Fruit fly (Drosophila melanogaster) whole organism, embryonic: Measurements from ENCODE around the gene hiro.

Source experiments
- Bdp1 ChIP-seq: fragments of 200-800 bp; sonication (Bioruptor generic); optimal IDR thresholded peaks from 3 replicates; lab custom pipeline; 2016; ENCODE audit warnings: missing biosample characterization, missing genetic modification characterization
- CG11085 ChIP-seq: fragments of 200-800 bp; sonication (Bioruptor generic); IDR thresholded peaks from 2 replicates; pipeline ENCODE4 v1.3.6; 2022; ENCODE audit warnings: missing biosample characterization, missing genetic modification characterization
- CG11398 ChIP-seq: fragments of 200-800 bp; sonication (Bioruptor generic); optimal IDR thresholded peaks from 2 replicates; lab custom pipeline; 2016; ENCODE audit warnings: missing biosample characterization, missing genetic modification characterization
- CG11560 ChIP-seq: fragments of 200-800 bp; sonication (Bioruptor generic); IDR thresholded peaks from 3 replicates; pipeline ENCODE4 v1.3.6; 2022; ENCODE audit warnings: missing biosample characterization, missing genetic modification characterization
- CG12155 ChIP-seq: fragments of 200-800 bp; sonication (Bioruptor generic); optimal IDR thresholded peaks from 3 replicates; lab custom pipeline; 2016; ENCODE audit warnings: missing biosample characterization, missing genetic modification characterization
- CG12659 ChIP-seq: fragments of 200-800 bp; sonication (Bioruptor generic); optimal IDR thresholded peaks from 3 replicates; lab custom pipeline; 2017; ENCODE audit warnings: mild to moderate bottlenecking, missing biosample characterization, missing genetic modification reagents, missing genetic modification characterization
- CG14860 ChIP-seq: fragments of 200-800 bp; sonication (Bioruptor generic); IDR thresholded peaks from 3 replicates; pipeline ENCODE4 v1.3.6; 2022; ENCODE audit warnings: missing biosample characterization, missing genetic modification characterization; ENCODE audit not compliant: partially characterized antibody
- CG15601 ChIP-seq: fragments of 200-800 bp; sonication (Bioruptor generic); optimal IDR thresholded peaks from 3 replicates; lab custom pipeline; 2019; ENCODE audit warnings: missing biosample characterization, mild to moderate bottlenecking, missing genetic modification characterization, moderate library complexity
- CG1647 ChIP-seq: fragments of 200-800 bp; sonication (Bioruptor generic); optimal IDR thresholded peaks from 3 replicates; lab custom pipeline; 2016; ENCODE audit warnings: missing biosample characterization, missing genetic modification characterization
- CG17568 ChIP-seq: fragments of 200-800 bp; sonication (Bioruptor generic); optimal IDR thresholded peaks from 2 replicates; lab custom pipeline; 2018; ENCODE audit warnings: missing biosample characterization, mild to moderate bottlenecking, missing genetic modification characterization, moderate library complexity
- CG2889 ChIP-seq: fragments of 200-800 bp; sonication (Bioruptor generic); IDR thresholded peaks from 3 replicates; pipeline ENCODE4 v1.3.6; 2022; ENCODE audit warnings: missing biosample characterization, missing genetic modification characterization
- CG33557 ChIP-seq: fragments of 200-800 bp; sonication (Bioruptor generic); optimal IDR thresholded peaks from 2 replicates; lab custom pipeline; 2019; ENCODE audit warnings: missing biosample characterization, mild to moderate bottlenecking, missing genetic modification characterization, moderate library complexity
- CG34376 ChIP-seq: fragments of 200-800 bp; sonication (Bioruptor generic); optimal IDR thresholded peaks from 2 replicates; lab custom pipeline; 2018; ENCODE audit warnings: missing biosample characterization, mild to moderate bottlenecking, missing genetic modification characterization
- CG3847 ChIP-seq: fragments of 200-800 bp; sonication (Bioruptor generic); IDR thresholded peaks from 2 replicates; pipeline ENCODE4 v1.3.6; 2022; ENCODE audit warnings: missing biosample characterization, missing genetic modification characterization
- CG4820 ChIP-seq: fragments of 200-800 bp; sonication (Bioruptor generic); optimal IDR thresholded peaks from 3 replicates; lab custom pipeline; 2016; ENCODE audit warnings: missing biosample characterization, missing genetic modification characterization
- CG5180 ChIP-seq: fragments of 200-800 bp; sonication (Bioruptor generic); optimal IDR thresholded peaks from 3 replicates; lab custom pipeline; 2017; ENCODE audit warnings: missing biosample characterization, missing genetic modification characterization, mild to moderate bottlenecking, moderate library complexity, missing genetic modification reagents
- CG6254 ChIP-seq: fragments of 200-800 bp; sonication (Bioruptor generic); optimal IDR thresholded peaks from 3 replicates; lab custom pipeline; 2017; ENCODE audit warnings: mild to moderate bottlenecking, missing biosample characterization, missing genetic modification reagents, missing genetic modification characterization
- CG6765 ChIP-seq: fragments of 200-800 bp; sonication (Bioruptor generic); optimal IDR thresholded peaks from 3 replicates; lab custom pipeline; 2017; ENCODE audit warnings: missing biosample characterization, mild to moderate bottlenecking, missing genetic modification characterization
- CG7357 ChIP-seq: fragments of 200-800 bp; sonication (Bioruptor generic); IDR thresholded peaks from 3 replicates; pipeline ENCODE4 v1.3.6; 2022; ENCODE audit warnings: missing biosample characterization, missing genetic modification characterization
- CG7987 ChIP-seq: fragments of 200-800 bp; sonication (Bioruptor generic); optimal IDR thresholded peaks from 2 replicates; lab custom pipeline; 2018; ENCODE audit warnings: missing biosample characterization, mild to moderate bottlenecking, missing genetic modification characterization, moderate library complexity
- CG9609 ChIP-seq: fragments of 200-800 bp; sonication (Bioruptor generic); optimal IDR thresholded peaks from 3 replicates; lab custom pipeline; 2016; ENCODE audit warnings: missing biosample characterization, missing genetic modification characterization
- CG9797 ChIP-seq: fragments of 200-800 bp; sonication (Bioruptor generic); optimal IDR thresholded peaks from 3 replicates; lab custom pipeline; 2018; ENCODE audit warnings: missing biosample characterization, mild to moderate bottlenecking, missing genetic modification characterization
- Camta ChIP-seq: fragments of 200-800 bp; sonication (Bioruptor generic); optimal IDR thresholded peaks from 2 replicates; lab custom pipeline; 2016; ENCODE audit warnings: missing biosample characterization, missing genetic modification characterization
- Eip74EF ChIP-seq, 2 experiments: fragments of 200-800 bp in 1 of 2; fragments of >200 bp in 1 of 2; sonication (Bioruptor generic) in 1 of 2; optimal IDR thresholded peaks; 2 replicates each; lab custom pipeline; 2017 to 2019; ENCODE audit warnings: missing biosample characterization in 2 of 2, missing genetic modification characterization in 2 of 2, mild to moderate bottlenecking in 1 of 2, moderate library complexity in 1 of 2
- Ets65A ChIP-seq: fragments of 200-800 bp; sonication (Bioruptor generic); peaks from one replicate; lab custom pipeline; 2016; ENCODE audit warnings: missing biosample characterization, missing genetic modification characterization
- Ets97D ChIP-seq: fragments of 200-800 bp; sonication (Bioruptor generic); optimal IDR thresholded peaks from 3 replicates; lab custom pipeline; 2016; ENCODE audit warnings: missing biosample characterization, missing genetic modification characterization
- HLH4C ChIP-seq: fragments of 200-800 bp; sonication (Bioruptor generic); IDR thresholded peaks from 3 replicates; pipeline ENCODE4 v1.3.6; 2022; ENCODE audit warnings: missing biosample characterization, missing genetic modification characterization; ENCODE audit not compliant: partially characterized antibody
- Kr ChIP-seq: fragments of 200-800 bp; sonication (Bioruptor generic); optimal IDR thresholded peaks from 2 replicates; lab custom pipeline; 2017; ENCODE audit warnings: missing biosample characterization, mild to moderate bottlenecking, missing genetic modification characterization
- MTF-1 ChIP-seq: fragments of 200-800 bp; sonication (Bioruptor generic); optimal IDR thresholded peaks from 2 replicates; lab custom pipeline; 2018; ENCODE audit warnings: missing biosample characterization, mild to moderate bottlenecking, missing genetic modification characterization, borderline replicate concordance
- NK7.1 ChIP-seq: fragments of 200-800 bp; sonication (Bioruptor generic); optimal IDR thresholded peaks from 3 replicates; lab custom pipeline; 2016; ENCODE audit warnings: missing biosample characterization, missing genetic modification characterization
- Rx ChIP-seq: fragments of 200-800 bp; sonication (Bioruptor generic); IDR thresholded peaks from 2 replicates; pipeline ENCODE4 v1.3.6; 2022; ENCODE audit warnings: missing biosample characterization, missing genetic modification characterization
- Spps ChIP-seq: fragments of 200-800 bp; sonication (Bioruptor generic); optimal IDR thresholded peaks from 2 replicates; lab custom pipeline; 2018; ENCODE audit warnings: missing biosample characterization, mild to moderate bottlenecking, missing genetic modification characterization
- Sry-β ChIP-seq: fragments of 200-800 bp; sonication (Bioruptor generic); optimal IDR thresholded peaks from 2 replicates; lab custom pipeline; 2018; ENCODE audit warnings: missing biosample characterization, mild to moderate bottlenecking, missing genetic modification characterization, moderate library complexity
- Ssrp ChIP-seq: fragments of 200-800 bp; sonication (Bioruptor generic); optimal IDR thresholded peaks from 2 replicates; lab custom pipeline; 2018; ENCODE audit warnings: missing biosample characterization, mild to moderate bottlenecking, missing genetic modification characterization, moderate library complexity
- Stat92E ChIP-seq, 3 experiments: fragments of >200 bp in 2 of 3; fragments of 200-800 bp in 1 of 3; sonication (Bioruptor generic) in 1 of 3; optimal IDR thresholded peaks; 2 replicates each; lab custom pipeline; 2017 to 2019; ENCODE audit warnings: missing biosample characterization in 3 of 3, missing genetic modification characterization in 3 of 3, mild to moderate bottlenecking in 1 of 3, moderate library complexity in 1 of 3
- TFAM ChIP-seq: fragments of 200-800 bp; sonication (Bioruptor generic); optimal IDR thresholded peaks from 2 replicates; lab custom pipeline; 2017; ENCODE audit warnings: missing biosample characterization, missing genetic modification characterization, inconsistent platforms
- bbx ChIP-seq: fragments of 200-800 bp; sonication (Bioruptor generic); IDR thresholded peaks from 2 replicates; pipeline ENCODE4 v1.3.6; 2022; ENCODE audit warnings: missing biosample characterization, missing genetic modification characterization; ENCODE audit not compliant: partially characterized antibody
- bcd ChIP-seq: fragments of 200-800 bp; sonication (Bioruptor generic); optimal IDR thresholded peaks from 2 replicates; lab custom pipeline; 2017; ENCODE audit warnings: missing biosample characterization, mild to moderate bottlenecking, missing genetic modification characterization
- br ChIP-seq: fragments of >200 bp; optimal IDR thresholded peaks from 2 replicates; lab custom pipeline; 2017
- fru ChIP-seq: fragments of >200 bp; optimal IDR thresholded peaks from 2 replicates; lab custom pipeline; 2017
- hkb ChIP-seq, 2 experiments: fragments of 200-800 bp in 1 of 2; fragments of >200 bp in 1 of 2; sonication (Bioruptor generic) in 1 of 2; IDR thresholded peaks in 1 of 2; optimal IDR thresholded peaks in 1 of 2; 2 replicates each; pipeline versions ENCODE4 v1.3.6 to Lab custom; 2017 to 2022; ENCODE audit warnings: missing biosample characterization in 1 of 2, missing genetic modification characterization in 1 of 2
- kay ChIP-seq: fragments of 200-800 bp; sonication (Bioruptor generic); optimal IDR thresholded peaks from 2 replicates; lab custom pipeline; 2016; ENCODE audit warnings: missing biosample characterization, missing genetic modification characterization
- maf-S ChIP-seq: fragments of 200-800 bp; sonication (Bioruptor generic); optimal IDR thresholded peaks from 2 replicates; lab custom pipeline; 2016; ENCODE audit warnings: missing biosample characterization, missing genetic modification characterization
- psq ChIP-seq: fragments of 200-800 bp; sonication (Bioruptor generic); optimal IDR thresholded peaks from 2 replicates; lab custom pipeline; 2017; ENCODE audit warnings: missing biosample characterization, missing genetic modification characterization
- rib ChIP-seq: fragments of 200-800 bp; sonication (Bioruptor generic); IDR thresholded peaks from 2 replicates; pipeline ENCODE4 v1.3.6; 2022; ENCODE audit warnings: missing biosample characterization, missing genetic modification characterization
- sc ChIP-seq, 3 experiments: fragments of >200 bp in 2 of 3; fragments of 200-800 bp in 1 of 3; sonication (Bioruptor generic) in 1 of 3; optimal IDR thresholded peaks; 2 replicates in 2 of 3; 3 replicates in 1 of 3; lab custom pipeline; 2017; ENCODE audit warnings: mild to moderate bottlenecking in 1 of 3, missing biosample characterization in 1 of 3, missing genetic modification characterization in 1 of 3, missing genetic modification reagents in 1 of 3
- slp2 ChIP-seq: fragments of 200-800 bp; sonication (Bioruptor generic); optimal IDR thresholded peaks from 2 replicates; lab custom pipeline; 2016; ENCODE audit warnings: missing biosample characterization, missing genetic modification characterization
- stc ChIP-seq: fragments of 200-800 bp; sonication (Bioruptor generic); IDR thresholded peaks from 2 replicates; pipeline ENCODE4 v1.3.6; 2022; ENCODE audit warnings: missing biosample characterization, missing genetic modification characterization

Gene hiro

dm6 chr3L:725527-726191 is 37.9 kb upstream of the hiro start (continued):
- TF ChIP-seq CG17568 (GFP tag; lab: Kevin White, UChicago) (peak; percentile 57), maf-S (GFP tag; lab: Kevin White, UChicago) (peak; percentile 66), CG7987 (GFP tag; lab: Kevin White, UChicago) (peak; percentile 39), rib (GFP tag; lab: Robert Waterston, UW) (no peak), CG9797 (GFP tag; lab: Kevin White, UChicago) (no peak), CG5180 (GFP tag; lab: Kevin White, UChicago) (peak; percentile 0), HLH4C (GFP tag; lab: Robert Waterston, UW) (no peak), bbx (GFP tag; lab: Robert Waterston, UW) (no peak), CG7357 (GFP tag; lab: Robert Waterston, UW) (peak; percentile 65; the same call in 1 of the 3 replicates), Spps (tag; lab: Kevin White, UChicago) (peak; percentile 89), CG14860 (GFP tag; lab: Robert Waterston, UW) (no peak), fru (lab: Kevin White, UChicago) (no peak), sc (optimal IDR thresholded peaks at IDR 0.05; lab: Kevin White, UChicago) (no peak), sc (GFP tag; optimal IDR thresholded peaks at IDR 0.05; lab: Kevin White, UChicago) (peak; percentile 87), CG3847 (peak; percentile 21; the same call in 1 of the 2 replicates), NK7.1 (peak; percentile 40), Rx (GFP tag; lab: Robert Waterston, UW) (peak; percentile 81), CG6254 (GFP tag; lab: Kevin White, UChicago) (peak; percentile 65), bcd (GFP tag; lab: Kevin White, UChicago) (peak; percentile 44), Sry-β (GFP tag; lab: Kevin White, UChicago) (peak; percentile 24), Ets97D (peak; percentile 11), slp2 (peak; percentile 81), CG6765 (GFP tag; lab: Kevin White, UChicago) (no peak), Stat92E (GFP tag; optimal IDR thresholded peaks at IDR 0.05; lab: Kevin White, UChicago) (peak in 1 of 3 experiments; percentile 16), CG33557 (GFP tag; lab: Kevin White, UChicago) (peak; percentile 84), CG1647 (peak; percentile 12), CG12659 (GFP tag; lab: Kevin White, UChicago) (no peak), hkb (optimal IDR thresholded peaks at IDR 0.05; lab: Kevin White, UChicago) (no peak), hkb (GFP tag; IDR thresholded peaks at IDR 0.05; lab: Robert Waterston, UW) (peak; percentile 80), Camta (GFP tag; lab: Kevin White, UChicago) (peak; percentile 78), kay (GFP tag; lab: Kevin White, UChicago) (peak; percentile 8), stc (GFP tag; lab: Robert Waterston, UW) (peak; percentile 42; the same call in 1 of the 2 replicates), CG12155 (peak; percentile 66), Bdp1 (GFP tag; lab: Kevin White, UChicago) (peak; percentile 43), Eip74EF (GFP tag; optimal IDR thresholded peaks at IDR 0.05; lab: Kevin White, UChicago) (peak in 1 of 2 experiments; percentile 30), CG11398 (peak; percentile 77), MTF-1 (GFP tag; lab: Kevin White, UChicago) (peak; percentile 48), CG11560 (tag; lab: Robert Waterston, UW) (no peak), Ets65A (peak; percentile 98), CG34376 (GFP tag; lab: Kevin White, UChicago) (no peak), Ssrp (peak; percentile 76), psq (GFP tag; lab: Kevin White, UChicago) (peak; percentile 3), CG9609 (GFP tag; lab: Kevin White, UChicago) (peak; percentile 85), CG4820 (peak; percentile 87), CG15601 (tag; lab: Kevin White, UChicago) (peak; percentile 69), Kr (peak; percentile 82), CG11085 (GFP tag; lab: Robert Waterston, UW) (no peak), CG2889 (GFP tag; lab: Robert Waterston, UW) (0 out of 3 replicates have a peak, but pooled peaks have one; percentile 39), TFAM (peak; percentile 74), br (lab: Kevin White, UChicago) (no peak)
